Fruit fly (Drosophila melanogaster) S2 (cell line): ENCODE data around the gene CG10184.

Experiments
- CG8478 ChIP-seq: fragments of >200 bp; optimal IDR thresholded peaks from 2 replicates; lab custom pipeline; 2018
- CTCF ChIP-seq, 2 experiments: fragments of >200 bp; optimal IDR thresholded peaks; 2 replicates each; lab custom pipeline; 2018

Gene CG10184

DNA sequence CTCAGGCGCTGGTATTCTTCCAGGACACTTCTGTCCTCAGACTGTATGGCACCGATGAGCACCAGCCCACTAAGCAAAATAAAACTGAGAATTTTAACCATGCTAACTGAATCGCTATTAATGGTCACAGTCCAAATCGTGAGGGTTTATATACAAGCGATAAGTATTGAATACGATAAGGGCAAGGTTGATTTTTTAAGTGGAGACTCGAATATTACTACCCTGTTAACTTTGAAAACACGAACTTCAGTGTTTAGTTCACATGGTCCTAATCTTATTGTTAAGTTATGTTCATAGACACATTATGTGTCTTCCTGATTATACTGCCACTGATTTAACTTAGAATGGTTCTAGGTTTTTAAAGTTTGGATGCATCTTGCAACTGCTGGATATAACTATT, 12.6 kb downstream of the CG10184 start, which contains the start of gene CG33337:
Gene CG33337 (minus strand): TSS at position 101 of the 400 bp plus-strand sequence.
- TF ChIP-seq CG8478 (lab: Kevin White, UChicago) (no peak), CTCF (optimal IDR thresholded peaks at IDR 0.05; lab: Kevin White, UChicago) (no peak)

DNA sequence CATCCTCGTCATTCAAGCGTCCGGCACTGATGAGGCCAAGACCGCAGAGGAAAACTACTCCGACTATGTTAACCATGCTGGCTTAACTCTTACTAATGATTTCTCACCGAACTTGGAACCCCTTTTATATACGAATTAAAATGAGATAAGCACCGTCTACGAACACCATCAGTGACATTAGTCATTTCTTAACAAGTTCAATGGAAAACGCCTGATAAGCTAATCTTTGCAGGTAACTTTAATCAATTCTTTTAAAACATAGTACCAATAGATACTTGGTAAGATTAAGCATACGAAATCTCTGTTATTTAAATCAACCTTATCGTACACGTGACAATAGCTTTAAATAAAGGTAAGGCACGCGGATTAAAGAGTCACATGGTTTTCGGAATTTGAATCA, 15.6 kb downstream of the CG10184 start, which contains the start of gene CG10182:
Gene CG10182 (minus strand): TSS at position 101 of the 400 bp plus-strand sequence.
- TF ChIP-seq CG8478 (lab: Kevin White, UChicago) (no peak), CTCF (optimal IDR thresholded peaks at IDR 0.05; lab: Kevin White, UChicago) (no peak)

DNA sequence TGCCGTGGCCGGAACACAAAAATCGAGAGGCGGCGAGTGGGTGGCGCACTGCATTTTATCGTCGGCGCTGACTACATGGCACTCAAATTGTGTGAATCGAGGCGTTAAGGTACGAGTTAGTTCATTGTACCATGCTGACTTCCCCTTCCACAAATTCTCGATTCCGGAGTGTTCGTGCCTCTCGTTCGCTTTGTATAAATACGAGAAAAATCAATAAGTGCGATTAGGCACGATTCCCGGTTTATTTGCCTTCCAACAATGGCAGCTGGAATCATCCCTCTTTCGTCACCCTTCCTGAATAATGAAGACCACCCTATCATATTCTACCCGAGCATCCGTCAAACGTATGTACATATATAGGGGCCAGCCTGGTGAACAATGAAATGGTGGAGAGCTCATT, 28.7 kb downstream of the CG10184 start:
- TF ChIP-seq CG8478 (lab: Kevin White, UChicago) (no peak), CTCF (optimal IDR thresholded peaks at IDR 0.05; lab: Kevin White, UChicago) (no peak)

DNA sequence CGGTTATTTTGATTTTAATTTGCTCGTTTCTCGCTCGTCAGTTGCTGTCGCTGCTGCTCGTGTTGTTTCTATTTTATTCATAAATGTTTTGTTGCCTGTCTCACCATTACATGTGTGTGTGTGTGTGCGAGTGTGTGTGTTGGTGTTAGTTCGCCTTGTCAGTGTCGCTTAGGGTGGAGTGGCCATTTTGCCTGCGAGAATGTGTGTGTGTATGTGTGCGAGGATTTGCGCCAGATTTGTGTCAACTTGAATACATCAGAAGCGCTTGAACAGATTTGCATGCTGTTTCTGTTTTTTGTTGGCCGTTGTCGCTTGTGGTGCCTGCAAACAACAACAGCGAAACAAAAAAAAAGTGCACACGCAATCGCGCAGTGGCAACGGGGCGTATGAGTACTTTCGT, 36.1 kb downstream of the CG10184 start:
- TF ChIP-seq CTCF (optimal IDR thresholded peaks at IDR 0.05; lab: Kevin White, UChicago): no peak
- no peak for TF ChIP-seq CG8478 (lab: Kevin White, UChicago)

DNA sequence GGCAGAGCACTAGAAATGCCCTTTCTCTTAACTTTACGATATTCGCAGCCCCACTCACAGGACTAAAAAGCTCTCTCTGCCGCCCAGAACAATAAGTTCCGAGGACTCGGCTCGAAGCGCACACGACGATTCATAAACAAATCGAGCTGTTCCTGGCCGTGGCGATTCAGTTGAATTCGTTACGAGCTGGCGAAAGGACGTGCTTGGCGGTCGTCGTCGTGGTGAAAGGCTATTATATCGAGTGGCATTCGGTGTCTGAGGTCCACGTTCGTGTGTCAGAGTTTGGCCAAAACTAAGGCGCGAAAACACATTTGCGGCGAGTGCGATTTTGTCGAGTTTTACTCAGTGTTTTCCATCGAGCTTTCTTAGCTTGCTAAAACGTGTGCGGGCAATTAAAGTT, 48.1 kb downstream of the CG10184 start, which contains the start of gene beat-IV:
Gene beat-IV (plus strand): TSS at position 169 of the 400 bp plus-strand sequence.
- TF ChIP-seq CTCF (optimal IDR thresholded peaks at IDR 0.05; lab: Kevin White, UChicago) (no peak), CG8478 (lab: Kevin White, UChicago) (no peak)

DNA sequence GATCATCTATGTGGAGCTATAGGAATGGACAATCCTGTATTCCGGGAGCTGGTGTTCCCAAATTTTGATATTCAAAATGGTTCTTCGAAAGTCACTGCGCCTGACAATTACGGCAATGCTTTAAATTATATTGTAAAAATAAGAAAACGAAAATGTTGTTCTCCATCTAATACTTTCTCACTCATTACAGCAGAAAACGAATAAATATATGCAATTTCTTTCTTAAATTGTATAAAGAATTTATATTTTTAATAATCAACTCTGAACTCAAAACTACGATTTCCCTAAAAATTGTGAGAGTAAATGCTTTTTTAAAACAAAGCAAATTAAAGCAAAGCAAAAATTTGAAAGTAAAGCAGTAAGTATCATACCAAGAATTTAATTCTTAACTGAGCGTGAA, 48.5 kb downstream of the CG10184 start, which contains the start of gene CG10164:
Gene CG10164 (minus strand): TSS at position 101 of the 400 bp plus-strand sequence.
- TF ChIP-seq CTCF (optimal IDR thresholded peaks at IDR 0.05; lab: Kevin White, UChicago): no peak
- TF ChIP-seq CG8478 (lab: Kevin White, UChicago): no peak
